Fruit fly (Drosophila melanogaster) S2 (cell line): ENCODE measurements around the gene TORIP.

Experiments
- CG8478 ChIP-seq: fragments of >200 bp; optimal IDR thresholded peaks from 2 replicates; lab custom pipeline; 2018
- CTCF ChIP-seq, 2 experiments: fragments of >200 bp; optimal IDR thresholded peaks; 2 replicates each; lab custom pipeline; 2018

DNA sequence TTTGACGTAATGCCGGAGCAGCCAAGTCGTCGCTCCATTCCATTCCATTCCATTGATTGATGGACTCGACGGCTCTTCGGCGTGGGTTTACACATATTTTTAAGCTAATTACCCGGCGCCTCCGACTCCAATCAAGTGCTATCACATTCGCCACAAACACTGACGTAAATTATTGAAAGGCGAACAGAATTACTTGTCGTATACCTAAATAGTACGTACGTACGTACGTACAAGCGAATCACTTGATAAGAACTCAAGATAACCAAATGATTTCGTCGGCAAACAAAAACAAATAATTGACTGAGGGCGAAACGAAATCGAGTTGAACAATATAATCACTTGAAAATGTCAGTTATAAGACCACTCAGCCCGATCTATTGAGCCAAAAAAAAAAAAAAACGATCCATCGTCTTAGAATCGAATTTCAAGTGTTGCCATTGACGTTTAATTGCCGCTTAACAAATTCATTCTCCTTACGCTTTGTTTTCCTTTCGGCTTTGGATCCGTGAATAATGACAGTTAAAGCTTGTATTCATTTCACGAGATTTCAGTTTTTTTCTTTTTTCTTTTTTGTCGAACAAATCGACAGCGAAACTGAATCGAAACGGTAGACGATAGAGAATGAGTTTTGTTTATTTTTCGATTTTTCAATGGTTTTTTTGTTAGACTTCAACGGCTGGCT is 27.5 kb downstream of the TORIP start:
- TF ChIP-seq CTCF (optimal IDR thresholded peaks at IDR 0.05; lab: Kevin White, UChicago) (no peak), CG8478 (lab: Kevin White, UChicago) (no peak)
